Worm (Caenorhabditis elegans): ENCODE results near the gene nca-2.
A peak's percentile ranks its signal among the peaks of the same experiment; 100 is the strongest.

The nca-2 gene

DNA sequence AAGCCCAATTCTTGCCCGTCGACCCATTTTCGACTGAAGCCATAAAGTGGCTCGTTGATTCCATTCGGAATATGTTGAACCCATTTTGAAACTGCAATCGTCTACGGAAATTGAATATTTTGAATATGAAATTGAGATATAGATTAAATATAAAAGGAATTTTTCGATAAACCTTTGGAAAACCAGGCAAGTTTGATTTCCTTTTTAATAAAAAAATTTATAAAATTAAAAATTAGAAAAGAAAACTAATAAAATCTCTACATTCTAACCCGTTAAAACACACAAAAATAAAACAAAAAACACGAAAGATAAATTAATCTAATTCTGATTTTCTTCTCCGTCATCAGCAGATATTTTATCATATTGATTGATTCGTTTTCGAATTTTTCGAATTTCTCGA, 41.5 kb downstream of the nca-2 start, which contains the start of gene R144.12:
Gene R144.12 (minus strand): TSS at position 101 of the 400 bp plus-strand sequence.
- no peak for TF ChIP-seq mdl-1 (tag; optimal IDR thresholded peaks at IDR 0.05)
- no peak for TF ChIP-seq eor-1 (tag; optimal IDR thresholded peaks at IDR 0.05)
- TF ChIP-seq mml-1 (tag; optimal IDR thresholded peaks at IDR 0.05), result no peak
- TF ChIP-seq lin-39 (tag; optimal IDR thresholded peaks at IDR 0.05), result no peak
- TF ChIP-seq pha-4 (tag; optimal IDR thresholded peaks at IDR 0.05), result no peak

DNA sequence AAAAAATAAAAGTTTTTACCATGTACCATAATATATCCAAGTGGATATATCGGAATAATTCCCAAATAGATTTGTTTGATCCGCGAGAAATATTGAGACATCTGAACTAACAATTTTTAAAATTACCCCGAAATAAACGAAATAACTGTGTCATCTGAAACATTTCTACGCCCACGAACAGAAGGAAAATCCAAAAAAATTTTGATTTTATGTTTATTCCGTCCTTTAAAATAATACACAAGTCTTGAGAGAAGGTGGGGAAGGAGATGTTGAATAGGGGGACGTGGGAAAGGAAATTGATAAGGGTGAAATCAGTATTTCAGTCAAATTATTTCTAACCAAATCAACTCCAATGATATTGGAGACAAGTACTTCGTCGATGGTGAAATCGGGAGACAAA, 43.4 kb downstream of the nca-2 start, which contains the start of gene R144.11:
Gene R144.11 (minus strand): TSS at position 101 of the 400 bp plus-strand sequence.
- TF ChIP-seq ztf-11 (tag; optimal IDR thresholded peaks at IDR 0.05) (no peak), nhr-23 (tag; optimal IDR thresholded peaks at IDR 0.05) (no peak), ceh-82 (tag; optimal IDR thresholded peaks at IDR 0.05) (no peak), tbx-2 (tag; optimal IDR thresholded peaks at IDR 0.05) (no peak), nhr-12 (tag; optimal IDR thresholded peaks at IDR 0.05) (no peak), aly-2 (tag; optimal IDR thresholded peaks at IDR 0.05) (no peak), egl-5 (tag; optimal IDR thresholded peaks at IDR 0.05) (no peak), nhr-76 (tag; optimal IDR thresholded peaks at IDR 0.05) (no peak), ama-1 (optimal IDR thresholded peaks at IDR 0.05) (no peak), lin-39 (tag; optimal IDR thresholded peaks at IDR 0.05) (no peak), skn-1 (tag; optimal IDR thresholded peaks at IDR 0.05) (no peak), fos-1 (tag; optimal IDR thresholded peaks at IDR 0.05) (no peak), ceh-16 (tag; optimal IDR thresholded peaks at IDR 0.05) (no peak)

DNA sequence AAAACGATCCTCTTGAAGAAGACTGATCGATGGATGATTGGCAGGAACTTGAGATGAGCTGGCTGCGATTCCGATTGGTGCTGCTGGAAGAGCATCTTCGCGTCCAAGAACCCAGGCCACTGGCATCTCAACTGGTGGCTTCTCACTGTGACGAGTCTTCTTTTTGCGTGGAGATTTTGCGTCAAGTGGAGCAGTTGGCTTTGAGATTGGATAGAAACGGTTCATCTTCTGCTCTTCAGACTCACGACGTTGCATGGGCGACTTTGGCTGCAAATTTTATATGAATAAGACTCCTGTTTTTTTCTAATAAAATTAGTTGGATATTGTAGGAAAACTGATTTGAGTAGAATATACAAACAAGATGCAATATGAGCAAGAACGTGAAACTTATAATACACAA, 45.4 kb downstream of the nca-2 start:
- TF ChIP-seq nhr-12 (tag; optimal IDR thresholded peaks at IDR 0.05), result no peak
- no peak for TF ChIP-seq nhr-43 (tag; optimal IDR thresholded peaks at IDR 0.05; ENCODE audit: poor library complexity, severe bottlenecking)
- TF ChIP-seq nhr-237 (tag; optimal IDR thresholded peaks at IDR 0.05), result no peak
- no peak for TF ChIP-seq egl-5 (tag; optimal IDR thresholded peaks at IDR 0.05)
- no peak for TF ChIP-seq eor-1 (tag; optimal IDR thresholded peaks at IDR 0.05)
- no peak for TF ChIP-seq nhr-23 (tag; optimal IDR thresholded peaks at IDR 0.05)

DNA sequence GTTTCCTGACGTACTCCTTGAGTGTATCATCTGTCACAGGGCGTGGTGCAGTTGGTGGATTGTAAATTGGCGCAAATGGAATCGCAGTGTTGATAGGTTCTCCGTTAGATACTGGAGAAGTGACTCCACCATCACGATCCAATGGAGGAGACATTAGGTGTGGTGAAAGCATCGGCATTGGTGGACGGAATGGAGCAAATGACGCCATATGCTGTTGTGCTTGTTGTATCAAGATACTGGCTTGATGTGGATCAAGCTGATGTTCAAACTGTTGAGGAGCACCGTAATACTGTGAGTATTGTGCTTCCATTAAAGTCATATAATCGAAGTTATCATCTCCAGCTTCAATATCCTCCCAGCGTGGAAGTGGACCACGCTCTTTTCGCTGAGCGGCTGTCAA, 47.1 kb downstream of the nca-2 start:
- TF ChIP-seq elt-3 (tag; optimal IDR thresholded peaks at IDR 0.05), result no peak
- TF ChIP-seq elt-1 (tag; optimal IDR thresholded peaks at IDR 0.05), result no peak
- no peak for TF ChIP-seq ceh-16 (tag; optimal IDR thresholded peaks at IDR 0.05)
- no peak for TF ChIP-seq pqm-1 (tag; optimal IDR thresholded peaks at IDR 0.05)
- no peak for TF ChIP-seq lin-39 (tag; optimal IDR thresholded peaks at IDR 0.05)
- TF ChIP-seq nhr-43 (tag; optimal IDR thresholded peaks at IDR 0.05; ENCODE audit: poor library complexity, severe bottlenecking), result no peak
- TF ChIP-seq nhr-77 (tag; optimal IDR thresholded peaks at IDR 0.05), result no peak
- TF ChIP-seq nhr-12 (tag; optimal IDR thresholded peaks at IDR 0.05), result no peak
- no peak for TF ChIP-seq egl-5 (tag; optimal IDR thresholded peaks at IDR 0.05)
- no peak for TF ChIP-seq nhr-28 (tag; optimal IDR thresholded peaks at IDR 0.05)
- TF ChIP-seq R02D3.7 (tag; optimal IDR thresholded peaks at IDR 0.05), result no peak
- TF ChIP-seq nhr-23 (tag; optimal IDR thresholded peaks at IDR 0.05), result no peak
- TF ChIP-seq nhr-76 (tag; optimal IDR thresholded peaks at IDR 0.05), result no peak
- no peak for TF ChIP-seq daf-12 (tag; optimal IDR thresholded peaks at IDR 0.05)
- TF ChIP-seq mml-1 (tag; optimal IDR thresholded peaks at IDR 0.05), result no peak
- TF ChIP-seq elt-2 (tag; optimal IDR thresholded peaks at IDR 0.05), result no peak
- TF ChIP-seq zag-1 (tag; optimal IDR thresholded peaks at IDR 0.05), result no peak
- TF ChIP-seq jun-1 (tag; optimal IDR thresholded peaks at IDR 0.05), result no peak
- no peak for TF ChIP-seq nhr-11 (tag; optimal IDR thresholded peaks at IDR 0.05)

DNA sequence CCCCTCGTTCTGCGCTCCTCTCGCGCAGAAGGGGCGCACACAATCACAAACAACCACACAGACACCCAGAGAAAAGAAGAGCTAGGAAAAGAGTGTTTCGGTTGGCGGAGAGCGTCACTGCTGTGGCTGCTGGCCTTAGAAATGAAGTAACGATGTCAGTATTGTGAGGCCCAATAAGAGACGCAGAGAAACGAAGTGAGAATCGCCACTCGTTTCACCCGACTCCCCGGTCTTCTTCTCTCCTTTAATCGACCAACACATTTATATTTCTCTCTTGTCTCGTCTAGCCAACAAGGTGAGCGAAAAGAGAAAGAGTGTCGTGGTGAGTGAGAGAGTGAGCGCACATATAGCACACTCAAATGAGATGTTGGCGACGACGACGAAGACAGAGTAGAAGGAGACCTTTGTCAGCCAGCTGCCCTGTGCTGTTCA, 48.6 kb downstream of the nca-2 start:
- TF ChIP-seq zag-1 (tag; optimal IDR thresholded peaks at IDR 0.05) (no peak), ceh-28 (tag; optimal IDR thresholded peaks at IDR 0.05) (peak; percentile 75), fkh-10 (GFP tag; optimal IDR thresholded peaks at IDR 0.05) (peak; percentile 12), lsy-12 (tag; optimal IDR thresholded peaks at IDR 0.05) (peak; percentile 76), elt-1 (tag; optimal IDR thresholded peaks at IDR 0.05) (peak; percentile 63), egl-27 (tag; optimal IDR thresholded peaks at IDR 0.05) (peak; percentile 64), nhr-11 (tag; optimal IDR thresholded peaks at IDR 0.05) (peak; percentile 89), elt-3 (tag; optimal IDR thresholded peaks at IDR 0.05) (no peak), nhr-237 (tag; optimal IDR thresholded peaks at IDR 0.05) (no peak), daf-12 (tag; optimal IDR thresholded peaks at IDR 0.05) (no peak), fos-1 (tag; optimal IDR thresholded peaks at IDR 0.05) (peak; percentile 15), mml-1 (tag; optimal IDR thresholded peaks at IDR 0.05) (no peak), ZK546.5 (tag; optimal IDR thresholded peaks at IDR 0.05) (no peak), nhr-25 (tag; optimal IDR thresholded peaks at IDR 0.05) (peak; percentile 91), ceh-82 (tag; optimal IDR thresholded peaks at IDR 0.05) (no peak), ztf-4 (tag; optimal IDR thresholded peaks at IDR 0.05) (peak; percentile 66), sea-2 (GFP tag; optimal IDR thresholded peaks at IDR 0.05) (no peak), nhr-12 (tag; optimal IDR thresholded peaks at IDR 0.05) (no peak), nhr-67 (tag; optimal IDR thresholded peaks at IDR 0.05) (no peak), pqm-1 (tag; optimal IDR thresholded peaks at IDR 0.05) (peak; percentile 38), ztf-11 (tag; optimal IDR thresholded peaks at IDR 0.05) (no peak), jun-1 (tag; optimal IDR thresholded peaks at IDR 0.05) (peak; percentile 90), pha-4 (tag; optimal IDR thresholded peaks at IDR 0.05) (peak; percentile 87), unc-39 (tag; optimal IDR thresholded peaks at IDR 0.05) (no peak), nhr-43 (tag; optimal IDR thresholded peaks at IDR 0.05; ENCODE audit: poor library complexity, severe bottlenecking) (no peak), eor-1 (tag; optimal IDR thresholded peaks at IDR 0.05) (no peak), ceh-16 (tag; optimal IDR thresholded peaks at IDR 0.05) (peak; percentile 12), hmg-11 (tag; optimal IDR thresholded peaks at IDR 0.05) (peak; percentile 93), aly-2 (tag; optimal IDR thresholded peaks at IDR 0.05) (no peak), unc-62 (GFP tag; optimal IDR thresholded peaks at IDR 0.05) (peak; percentile 51), nhr-77 (tag; optimal IDR thresholded peaks at IDR 0.05) (no peak), R02D3.7 (tag; optimal IDR thresholded peaks at IDR 0.05) (peak; percentile 55)
